Fruit fly (Drosophila melanogaster): ENCODE measurements around the gene CG3651.

Gene CG3651

dm6 chr2L:22175101-22175500 is 54.0 kb downstream of the CG3651 start, which contains the start of gene CG3635:
Gene CG3635 (plus strand): TSS chr2L:22175415.
- TF ChIP-seq pan (optimal IDR thresholded peaks at IDR 0.05) (no peak), CG8478 (optimal IDR thresholded peaks at IDR 0.05) (no peak), psq (optimal IDR thresholded peaks at IDR 0.05) (no peak), Dll (optimal IDR thresholded peaks at IDR 0.05) (no peak), EcR (GFP tag; optimal IDR thresholded peaks at IDR 0.05) (no peak), usp (GFP tag; optimal IDR thresholded peaks at IDR 0.05) (no peak)
